Worm (Caenorhabditis elegans) whole organism, mixed stage, embryonic: ENCODE results near the gene mltn-13.

ENCODE experiments used
- ceh-83 ChIP-seq: fragments of 200-800 bp; sonication (Bioruptor generic); optimal IDR thresholded peaks from 2 replicates; lab custom pipeline; 2018; ENCODE audit warnings: mild to moderate bottlenecking, missing genetic modification characterization, missing compliant biosample characterization
- ces-1 ChIP-seq: fragments of 150-350 bp; optimal IDR thresholded peaks from 2 replicates; lab custom pipeline; 2014; ENCODE audit warnings: missing biosample characterization, missing genetic modification reagents, missing genetic modification characterization
- cnd-1 ChIP-seq: fragments of 200-800 bp; sonication (Bioruptor generic); optimal IDR thresholded peaks from 2 replicates; lab custom pipeline; 2018; ENCODE audit warnings: mild to moderate bottlenecking, missing genetic modification characterization, missing compliant biosample characterization
- elt-1 ChIP-seq: sonication (generic microtip); optimal IDR thresholded peaks from 2 replicates; lab custom pipeline; 2017; ENCODE audit warnings: missing genetic modification characterization, mild to moderate bottlenecking, missing compliant biosample characterization, antibody characterized with exemption, moderate library complexity, borderline replicate concordance; ENCODE audit not compliant: insufficient read depth
- elt-3 ChIP-seq: fragments of 150-350 bp; optimal IDR thresholded peaks from 2 replicates; lab custom pipeline; 2014; ENCODE audit warnings: missing biosample characterization, missing genetic modification characterization
- lin-32 ChIP-seq: fragments of 200-800 bp; sonication (Bioruptor generic); optimal IDR thresholded peaks from 2 replicates; lab custom pipeline; 2018; ENCODE audit warnings: mild to moderate bottlenecking, missing genetic modification characterization, missing compliant biosample characterization
- lsy-2 ChIP-seq: fragments of 150-350 bp; optimal IDR thresholded peaks from 2 replicates; lab custom pipeline; 2014; ENCODE audit warnings: missing biosample characterization, missing genetic modification characterization
- mab-5 ChIP-seq: fragments of 150-350 bp; optimal IDR thresholded peaks from 2 replicates; lab custom pipeline; 2014; ENCODE audit warnings: missing biosample characterization, missing genetic modification characterization
- nhr-28 ChIP-seq: fragments of 150-350 bp; optimal IDR thresholded peaks from 2 replicates; lab custom pipeline; 2014; ENCODE audit warnings: missing biosample characterization, missing genetic modification characterization
- nhr-76 ChIP-seq: sonication (generic microtip); optimal IDR thresholded peaks from 2 replicates; lab custom pipeline; 2017; ENCODE audit warnings: missing biosample characterization, missing genetic modification characterization
- pha-4 ChIP-seq: fragments of 150-350 bp; optimal IDR thresholded peaks from 2 replicates; lab custom pipeline; 2018; ENCODE audit warnings: missing biosample characterization, missing genetic modification reagents, missing genetic modification characterization
- unc-62 ChIP-seq: fragments of 150-350 bp; optimal IDR thresholded peaks from 2 replicates; lab custom pipeline; 2014; ENCODE audit warnings: missing biosample characterization, missing genetic modification reagents, missing genetic modification characterization
- ztf-11 ChIP-seq: fragments of 150-350 bp; optimal IDR thresholded peaks from 2 replicates; lab custom pipeline; 2014; ENCODE audit warnings: missing biosample characterization, missing genetic modification characterization

DNA sequence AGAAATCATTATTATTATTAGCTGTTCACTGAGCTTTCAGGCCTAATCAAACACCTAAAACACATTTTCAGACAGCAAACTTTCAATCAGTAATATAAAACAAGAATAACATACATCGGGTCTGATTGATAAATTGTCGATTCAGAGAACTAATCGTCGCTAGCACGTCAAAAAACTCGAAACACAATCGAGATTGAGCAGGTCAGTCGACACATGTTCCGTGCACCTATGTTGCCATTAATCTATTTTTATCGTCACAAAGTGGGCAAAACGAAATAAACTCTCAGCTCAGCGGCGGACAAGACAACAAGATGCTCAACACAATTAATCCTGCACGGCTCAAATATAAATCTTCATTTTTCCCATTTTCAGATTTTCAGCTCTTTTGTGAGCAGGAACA, 18.8 kb downstream of the mltn-13 start:
- TF ChIP-seq ces-1, result no peak
- no peak for TF ChIP-seq unc-62 (GFP tag; lab: Kevin White, UChicago)
- TF ChIP-seq pha-4 (tag; lab: Kevin White, UChicago), result no peak
- no peak for TF ChIP-seq mab-5 (tag; lab: Kevin White, UChicago)
- no peak for TF ChIP-seq ceh-83
- TF ChIP-seq cnd-1, result no peak
- no peak for TF ChIP-seq nhr-76
- TF ChIP-seq lin-32, result no peak
- no peak for TF ChIP-seq elt-1
- TF ChIP-seq lsy-2, result no peak
- no peak for TF ChIP-seq elt-3 (tag; lab: Kevin White, UChicago)
- TF ChIP-seq nhr-28 (tag; lab: Kevin White, UChicago), result no peak
- no peak for TF ChIP-seq ztf-11 (tag; lab: Kevin White, UChicago)
